Fruit fly (Drosophila melanogaster) whole organism, prepupa: ENCODE results near the gene lsn.

ENCODE experiments used
- Blimp-1 ChIP-seq: fragments of 200-800 bp; sonication (Bioruptor generic); optimal IDR thresholded peaks from 3 replicates; lab custom pipeline; 2017; ENCODE audit warnings: missing biosample characterization, missing genetic modification characterization, mild to moderate bottlenecking, moderate library complexity, missing genetic modification reagents
- CG10669 ChIP-seq: fragments of 200-800 bp; sonication (Bioruptor generic); optimal IDR thresholded peaks from 3 replicates; lab custom pipeline; 2018; ENCODE audit warnings: missing biosample characterization, mild to moderate bottlenecking, missing genetic modification characterization, moderate library complexity
- CG11762 ChIP-seq: fragments of 200-800 bp; sonication (Bioruptor generic); optimal IDR thresholded peaks from 3 replicates; lab custom pipeline; 2016; ENCODE audit warnings: missing biosample characterization, missing genetic modification characterization; ENCODE audit not compliant: insufficient read depth
- CG11902 ChIP-seq: fragments of 200-800 bp; sonication (Bioruptor generic); optimal IDR thresholded peaks from 3 replicates; lab custom pipeline; 2016; ENCODE audit warnings: missing biosample characterization, missing genetic modification characterization
- CG15336 ChIP-seq: fragments of 200-800 bp; sonication (Bioruptor generic); IDR thresholded peaks from 2 replicates; pipeline ENCODE4 v1.3.6; 2022; ENCODE audit warnings: missing biosample characterization, missing genetic modification characterization
- CG1621 ChIP-seq: fragments of 200-800 bp; sonication (Bioruptor generic); optimal IDR thresholded peaks from 3 replicates; lab custom pipeline; 2018; ENCODE audit warnings: missing biosample characterization, mild to moderate bottlenecking, missing genetic modification characterization
- CG16779 ChIP-seq: fragments of 200-800 bp; sonication (Bioruptor generic); optimal IDR thresholded peaks from 3 replicates; lab custom pipeline; 2017; ENCODE audit warnings: missing biosample characterization, mild to moderate bottlenecking, missing genetic modification characterization
- CG31627 ChIP-seq: fragments of 200-800 bp; sonication (Bioruptor generic); optimal IDR thresholded peaks from 3 replicates; lab custom pipeline; 2016; ENCODE audit warnings: missing biosample characterization, missing genetic modification characterization
- CG32006 ChIP-seq: fragments of 200-800 bp; sonication (Bioruptor generic); optimal IDR thresholded peaks from 3 replicates; lab custom pipeline; 2017; ENCODE audit warnings: missing biosample characterization, mild to moderate bottlenecking, missing genetic modification characterization
- CG34406 ChIP-seq: fragments of 200-800 bp; sonication (Bioruptor generic); optimal IDR thresholded peaks from 3 replicates; lab custom pipeline; 2016; ENCODE audit warnings: missing biosample characterization, missing genetic modification characterization
- CG3919 ChIP-seq: fragments of 200-800 bp; sonication (Bioruptor generic); optimal IDR thresholded peaks from 3 replicates; lab custom pipeline; 2016; ENCODE audit warnings: missing biosample characterization, missing genetic modification characterization
- CG4318 ChIP-seq: fragments of 200-800 bp; sonication (Bioruptor generic); optimal IDR thresholded peaks from 3 replicates; lab custom pipeline; 2017; ENCODE audit warnings: missing biosample characterization, mild to moderate bottlenecking, missing genetic modification characterization
- CG6163 ChIP-seq: fragments of 200-800 bp; sonication (Bioruptor generic); IDR thresholded peaks from 3 replicates; pipeline ENCODE4 v1.3.6; 2022; ENCODE audit warnings: missing biosample characterization, missing genetic modification characterization
- CG6276 ChIP-seq: fragments of 200-800 bp; sonication (Bioruptor generic); optimal IDR thresholded peaks from 2 replicates; lab custom pipeline; 2017; ENCODE audit warnings: missing biosample characterization, mild to moderate bottlenecking, missing genetic modification characterization
- CG6792 ChIP-seq: fragments of 200-800 bp; sonication (Bioruptor generic); optimal IDR thresholded peaks from 3 replicates; lab custom pipeline; 2016; ENCODE audit warnings: missing biosample characterization, missing genetic modification characterization
- CG6808 ChIP-seq: fragments of 200-800 bp; sonication (Bioruptor generic); optimal IDR thresholded peaks from 3 replicates; lab custom pipeline; 2017; ENCODE audit warnings: missing biosample characterization, missing genetic modification characterization, mild to moderate bottlenecking, moderate library complexity, missing genetic modification reagents
- CG6854 ChIP-seq: fragments of 200-800 bp; sonication (Bioruptor generic); optimal IDR thresholded peaks from 2 replicates; lab custom pipeline; 2017; ENCODE audit warnings: missing biosample characterization, mild to moderate bottlenecking, missing genetic modification characterization
- CG8119 ChIP-seq: fragments of 200-800 bp; sonication (Bioruptor generic); IDR thresholded peaks from 3 replicates; pipeline ENCODE4 v1.3.6; 2022; ENCODE audit warnings: missing biosample characterization, missing genetic modification characterization
- CG8319 ChIP-seq: fragments of 200-800 bp; sonication (Bioruptor generic); optimal IDR thresholded peaks from 3 replicates; lab custom pipeline; 2016; ENCODE audit warnings: missing biosample characterization, missing genetic modification characterization
- CG8632 ChIP-seq: fragments of 200-800 bp; sonication (Bioruptor generic); optimal IDR thresholded peaks from 3 replicates; lab custom pipeline; 2016; ENCODE audit warnings: missing biosample characterization, missing genetic modification characterization
- CG9139 ChIP-seq: fragments of 200-800 bp; sonication (Bioruptor generic); optimal IDR thresholded peaks from 3 replicates; lab custom pipeline; 2017; ENCODE audit warnings: missing biosample characterization, mild to moderate bottlenecking, missing genetic modification characterization
- Eip78C ChIP-seq: fragments of 200-800 bp; sonication (Bioruptor generic); peaks from one replicate; lab custom pipeline; 2016; ENCODE audit warnings: missing biosample characterization, missing genetic modification characterization
- Eip93F ChIP-seq: fragments of 200-800 bp; sonication (Bioruptor generic); optimal IDR thresholded peaks from 2 replicates; lab custom pipeline; 2016; ENCODE audit warnings: missing biosample characterization, mild to moderate bottlenecking, missing genetic modification characterization
- Ets96B ChIP-seq: fragments of 200-800 bp; optimal IDR thresholded peaks from 2 replicates; lab custom pipeline; 2019; ENCODE audit warnings: missing biosample characterization, mild to moderate bottlenecking, missing genetic modification characterization, moderate library complexity
- Hr38 ChIP-seq: sonication (Bioruptor generic); optimal IDR thresholded peaks from 2 replicates; lab custom pipeline; 2016; ENCODE audit warnings: missing biosample characterization, missing genetic modification characterization
- Hr39 ChIP-seq: fragments of 200-800 bp; sonication (Bioruptor generic); optimal IDR thresholded peaks from 2 replicates; lab custom pipeline; 2016; ENCODE audit warnings: missing biosample characterization, missing genetic modification characterization
- Hr4 ChIP-seq: fragments of 200-800 bp; sonication (Bioruptor generic); optimal IDR thresholded peaks from 3 replicates; lab custom pipeline; 2016; ENCODE audit warnings: missing biosample characterization, missing genetic modification characterization
- Met ChIP-seq: fragments of 200-800 bp; sonication (Bioruptor generic); optimal IDR thresholded peaks from 3 replicates; lab custom pipeline; 2016; ENCODE audit warnings: missing biosample characterization, missing genetic modification characterization
- OdsH ChIP-seq: fragments of 200-800 bp; sonication (Bioruptor generic); optimal IDR thresholded peaks from 3 replicates; lab custom pipeline; 2016; ENCODE audit warnings: missing biosample characterization, missing genetic modification characterization
- Smox ChIP-seq: fragments of 200-800 bp; sonication (Bioruptor generic); optimal IDR thresholded peaks from 3 replicates; lab custom pipeline; 2016; ENCODE audit warnings: missing biosample characterization, missing genetic modification characterization
- Sox102F ChIP-seq: fragments of 200-800 bp; sonication (Bioruptor generic); optimal IDR thresholded peaks from 2 replicates; lab custom pipeline; 2016; ENCODE audit warnings: missing biosample characterization, mild to moderate bottlenecking, missing genetic modification characterization
- Sox15 ChIP-seq: fragments of 200-800 bp; sonication (Bioruptor generic); optimal IDR thresholded peaks from 3 replicates; lab custom pipeline; 2016; ENCODE audit warnings: missing biosample characterization, missing genetic modification characterization
- achi ChIP-seq: fragments of 200-800 bp; sonication (Bioruptor generic); optimal IDR thresholded peaks from 3 replicates; lab custom pipeline; 2016; ENCODE audit warnings: missing biosample characterization, missing genetic modification characterization
- acj6 ChIP-seq: fragments of 200-800 bp; sonication (Bioruptor generic); optimal IDR thresholded peaks from 3 replicates; lab custom pipeline; 2016; ENCODE audit warnings: missing biosample characterization, missing genetic modification characterization
- dac ChIP-seq: fragments of 200-800 bp; sonication (Bioruptor generic); optimal IDR thresholded peaks from 2 replicates; lab custom pipeline; 2017; ENCODE audit warnings: missing biosample characterization, mild to moderate bottlenecking, missing genetic modification characterization
- dsx ChIP-seq: fragments of 200-800 bp; optimal IDR thresholded peaks from 3 replicates; lab custom pipeline; 2019; ENCODE audit warnings: missing biosample characterization, mild to moderate bottlenecking, missing genetic modification characterization, moderate library complexity; ENCODE audit not compliant: poor library complexity, severe bottlenecking
- eg ChIP-seq: fragments of 200-800 bp; sonication (Bioruptor generic); IDR thresholded peaks from 3 replicates; pipeline ENCODE4 v1.3.6; 2022; ENCODE audit warnings: missing biosample characterization, missing genetic modification characterization
- fd59A ChIP-seq: fragments of 200-800 bp; sonication (Bioruptor generic); optimal IDR thresholded peaks from 2 replicates; lab custom pipeline; 2017; ENCODE audit warnings: missing biosample characterization, mild to moderate bottlenecking, missing genetic modification characterization, missing genetic modification reagents
- fd85E ChIP-seq: fragments of 200-800 bp; sonication (Bioruptor generic); optimal IDR thresholded peaks from 3 replicates; lab custom pipeline; 2016; ENCODE audit warnings: missing biosample characterization, missing genetic modification characterization
- fkh ChIP-seq: fragments of 200-800 bp; sonication (Bioruptor generic); optimal IDR thresholded peaks from 3 replicates; lab custom pipeline; 2017; ENCODE audit warnings: missing biosample characterization, mild to moderate bottlenecking, missing genetic modification characterization, moderate library complexity
- lz ChIP-seq: fragments of 200-800 bp; sonication (Bioruptor generic); optimal IDR thresholded peaks from 3 replicates; lab custom pipeline; 2016; ENCODE audit warnings: missing biosample characterization, missing genetic modification characterization
- salr ChIP-seq, 2 experiments: fragments of 200-800 bp; sonication (Bioruptor generic); optimal IDR thresholded peaks; 3 replicates each; lab custom pipeline; 2016 to 2018; ENCODE audit warnings: missing biosample characterization in 2 of 2, missing genetic modification characterization in 2 of 2, mild to moderate bottlenecking in 1 of 2
- spab ChIP-seq: fragments of 200-800 bp; sonication (Bioruptor generic); optimal IDR thresholded peaks from 2 replicates; lab custom pipeline; 2017; ENCODE audit warnings: missing biosample characterization, mild to moderate bottlenecking, missing genetic modification characterization, missing genetic modification reagents
- ss ChIP-seq, 2 experiments: fragments of 200-800 bp; sonication (Bioruptor generic); optimal IDR thresholded peaks; 2 replicates in 1 of 2; 3 replicates in 1 of 2; lab custom pipeline; 2017 to 2018; ENCODE audit warnings: mild to moderate bottlenecking in 2 of 2, missing biosample characterization in 2 of 2, missing genetic modification characterization in 2 of 2, moderate library complexity in 1 of 2
- svp ChIP-seq: fragments of 200-800 bp; sonication (Bioruptor generic); peaks from one replicate; lab custom pipeline; 2016; ENCODE audit warnings: missing biosample characterization, missing genetic modification characterization
- topi ChIP-seq: fragments of 200-800 bp; sonication (Bioruptor generic); optimal IDR thresholded peaks from 3 replicates; lab custom pipeline; 2016; ENCODE audit warnings: missing biosample characterization, missing genetic modification characterization

Gene lsn

dm6 chr3R:21837069-21837977 is 27.6 kb upstream of the lsn start (continued):
- TF ChIP-seq CG11762, result peak; percentile 63
- peak; percentile 49 for TF ChIP-seq lz
- no peak for TF ChIP-seq CG4318
- TF ChIP-seq CG10669, result peak; percentile 80
- no peak for TF ChIP-seq CG8632 (GFP tag; lab: Kevin White, UChicago)
- TF ChIP-seq CG6276 (GFP tag; lab: Kevin White, UChicago), result peak; percentile 83
- peak; percentile 84 for TF ChIP-seq eg (GFP tag; lab: Robert Waterston, UW)
- no peak for TF ChIP-seq OdsH (GFP tag; lab: Kevin White, UChicago)
- TF ChIP-seq CG9139 (GFP tag; lab: Kevin White, UChicago), result no peak
- peak; percentile 40 for TF ChIP-seq dsx (GFP tag; lab: Kevin White, UChicago)
- TF ChIP-seq spab, result no peak
- TF ChIP-seq CG34406, result no peak
- TF ChIP-seq Eip78C (GFP tag; lab: Kevin White, UChicago), result peak; percentile 47
- TF ChIP-seq, all 60 proteins: peak for 31

dm6 chr3R:21838505-21838956 is 26.4 kb upstream of the lsn start:
- TF ChIP-seq CG6792 (GFP tag; lab: Kevin White, UChicago), result peak; percentile 86
- TF ChIP-seq lz, result peak; percentile 91
- TF ChIP-seq CG3919 (GFP tag; lab: Kevin White, UChicago), result peak; percentile 76
- peak; percentile 73; the same call in 2 of the 3 replicates for TF ChIP-seq eg (GFP tag; lab: Robert Waterston, UW)
- peak; percentile 96 for TF ChIP-seq fd59A (GFP tag; lab: Kevin White, UChicago)
- TF ChIP-seq salr (GFP tag; optimal IDR thresholded peaks at IDR 0.05; lab: Kevin White, UChicago), result peak; percentile 71 to 95
- peak; percentile 80 for TF ChIP-seq CG9139 (GFP tag; lab: Kevin White, UChicago)
- peak; percentile 86 for TF ChIP-seq Sox15 (GFP tag; lab: Kevin White, UChicago)
- peak; percentile 81 for TF ChIP-seq Ets96B (tag; lab: Kevin White, UChicago)
- peak; percentile 89 for TF ChIP-seq Smox (GFP tag; lab: Kevin White, UChicago)
- peak; percentile 79 to 93 for TF ChIP-seq ss (GFP tag; optimal IDR thresholded peaks at IDR 0.05; lab: Kevin White, UChicago)
- TF ChIP-seq Eip93F (GFP tag; lab: Kevin White, UChicago), result peak; percentile 59
- TF ChIP-seq dsx (GFP tag; lab: Kevin White, UChicago), result peak; percentile 76
- peak; percentile 78 for TF ChIP-seq CG6163
- peak; percentile 74 for TF ChIP-seq CG15336 (GFP tag; lab: Robert Waterston, UW)
- TF ChIP-seq CG6854 (GFP tag; lab: Kevin White, UChicago), result no peak
- peak; percentile 93 for TF ChIP-seq spab
- peak; percentile 41 for TF ChIP-seq CG8319
- TF ChIP-seq Eip78C (GFP tag; lab: Kevin White, UChicago), result peak; percentile 99
- TF ChIP-seq CG10669, result peak; percentile 82
- peak; percentile 87 for TF ChIP-seq acj6
- TF ChIP-seq svp (GFP tag; lab: Kevin White, UChicago), result peak; percentile 96
- peak; percentile 76 for TF ChIP-seq CG11762
- TF ChIP-seq dac (GFP tag; lab: Kevin White, UChicago), result peak; percentile 83
- no peak for TF ChIP-seq fkh
- TF ChIP-seq achi (GFP tag; lab: Kevin White, UChicago), result peak; percentile 87
- peak; percentile 90 for TF ChIP-seq Sox102F (GFP tag; lab: Kevin White, UChicago)
- TF ChIP-seq fd85E (GFP tag; lab: Kevin White, UChicago), result no peak
- peak; percentile 72 for TF ChIP-seq CG6276 (GFP tag; lab: Kevin White, UChicago)
- peak; percentile 57 for TF ChIP-seq Blimp-1 (GFP tag; lab: Kevin White, UChicago)
- peak; percentile 89 for TF ChIP-seq CG6808 (GFP tag; lab: Kevin White, UChicago)
- TF ChIP-seq CG1621 (tag; lab: Kevin White, UChicago), result peak; percentile 78
- TF ChIP-seq Hr38 (GFP tag; lab: Kevin White, UChicago), result no peak
- TF ChIP-seq Hr4 (GFP tag; lab: Kevin White, UChicago), result peak; percentile 91
- peak; percentile 64 for TF ChIP-seq CG11902 (GFP tag; lab: Kevin White, UChicago)
- TF ChIP-seq topi (GFP tag; lab: Kevin White, UChicago), result peak; percentile 90
- TF ChIP-seq Hr39 (GFP tag; lab: Kevin White, UChicago), result peak; percentile 91
- peak; percentile 86 for TF ChIP-seq CG8632 (GFP tag; lab: Kevin White, UChicago)
- peak; percentile 87 for TF ChIP-seq CG16779 (tag; lab: Kevin White, UChicago)
- peak; percentile 95 for TF ChIP-seq CG32006 (GFP tag; lab: Kevin White, UChicago)
- TF ChIP-seq Met (GFP tag; lab: Kevin White, UChicago), result peak; percentile 92
- TF ChIP-seq CG31627, result peak; percentile 91
- peak; percentile 77 for TF ChIP-seq CG8119
